Fruit fly (Drosophila melanogaster) whole organism, adult: ENCODE results near the gene CG14042.

Source experiments
- CG11617 ChIP-seq: fragments of 200-800 bp; sonication (Bioruptor generic); optimal IDR thresholded peaks from 2 replicates; lab custom pipeline; 2017; ENCODE audit warnings: mild to moderate bottlenecking, missing biosample characterization, missing genetic modification reagents, missing genetic modification characterization
- CG12768 ChIP-seq: fragments of 200-800 bp; sonication (Bioruptor generic); optimal IDR thresholded peaks from 2 replicates; lab custom pipeline; 2017; ENCODE audit warnings: missing biosample characterization, missing genetic modification characterization, mild to moderate bottlenecking, moderate library complexity, missing genetic modification reagents
- CG14711 ChIP-seq: fragments of 200-800 bp; sonication (Bioruptor generic); optimal IDR thresholded peaks from 2 replicates; lab custom pipeline; 2018; ENCODE audit warnings: missing biosample characterization, mild to moderate bottlenecking, missing genetic modification characterization, moderate library complexity
- CG1620 ChIP-seq: fragments of 200-800 bp; sonication (Bioruptor generic); optimal IDR thresholded peaks from 2 replicates; lab custom pipeline; 2016; ENCODE audit warnings: missing biosample characterization, missing genetic modification characterization
- CG33017 ChIP-seq: fragments of 200-800 bp; sonication (Bioruptor generic); optimal IDR thresholded peaks from 2 replicates; lab custom pipeline; 2018; ENCODE audit warnings: missing biosample characterization, mild to moderate bottlenecking, missing genetic modification characterization, moderate library complexity
- CG5204 ChIP-seq: fragments of 200-800 bp; sonication (Bioruptor generic); optimal IDR thresholded peaks from 2 replicates; lab custom pipeline; 2016; ENCODE audit warnings: missing biosample characterization, missing genetic modification characterization
- CG7045 ChIP-seq: fragments of 200-800 bp; sonication (Bioruptor generic); optimal IDR thresholded peaks from 2 replicates; lab custom pipeline; 2017; ENCODE audit warnings: missing biosample characterization, mild to moderate bottlenecking, missing genetic modification characterization
- CG7101 ChIP-seq: fragments of 200-800 bp; sonication (Bioruptor generic); optimal IDR thresholded peaks from 2 replicates; lab custom pipeline; 2018; ENCODE audit warnings: missing biosample characterization, mild to moderate bottlenecking, missing genetic modification characterization, moderate library complexity
- Clk ChIP-seq: fragments of 200-800 bp; sonication (Bioruptor generic); optimal IDR thresholded peaks from 2 replicates; lab custom pipeline; 2017; ENCODE audit warnings: missing biosample characterization, missing genetic modification characterization
- Crg-1 ChIP-seq: fragments of 200-800 bp; sonication (Bioruptor generic); optimal IDR thresholded peaks from 2 replicates; lab custom pipeline; 2016; ENCODE audit warnings: missing biosample characterization, missing genetic modification characterization
- Hr96 ChIP-seq: fragments of 200-800 bp; sonication (Bioruptor generic); optimal IDR thresholded peaks from 2 replicates; lab custom pipeline; 2016; ENCODE audit warnings: missing biosample characterization, missing genetic modification characterization
- Mnt ChIP-seq: fragments of 200-800 bp; sonication (Bioruptor generic); optimal IDR thresholded peaks from 2 replicates; lab custom pipeline; 2016; ENCODE audit warnings: missing biosample characterization, mild to moderate bottlenecking, missing genetic modification characterization
- bab1 ChIP-seq: fragments of 200-800 bp; sonication (Bioruptor generic); optimal IDR thresholded peaks from 3 replicates; lab custom pipeline; 2019; ENCODE audit warnings: missing biosample characterization, mild to moderate bottlenecking, missing genetic modification characterization, moderate library complexity
- cic ChIP-seq: fragments of 200-800 bp; sonication (Bioruptor generic); optimal IDR thresholded peaks from 2 replicates; lab custom pipeline; 2017; ENCODE audit warnings: missing biosample characterization, mild to moderate bottlenecking, missing genetic modification characterization, moderate library complexity
- cnc ChIP-seq, 2 experiments: fragments of >200 bp; optimal IDR thresholded peaks; 2 replicates each; lab custom pipeline; 2017
- kay ChIP-seq: fragments of 200-800 bp; sonication (Bioruptor generic); peaks from one replicate; lab custom pipeline; 2016; ENCODE audit warnings: missing biosample characterization, missing genetic modification characterization, borderline replicate concordance
- ovo ChIP-seq: fragments of 200-800 bp; sonication (Bioruptor generic); optimal IDR thresholded peaks from 2 replicates; lab custom pipeline; 2016; ENCODE audit warnings: missing biosample characterization, missing genetic modification characterization
- pad ChIP-seq: fragments of 200-800 bp; sonication (Bioruptor generic); optimal IDR thresholded peaks from 3 replicates; lab custom pipeline; 2017; ENCODE audit warnings: missing biosample characterization, missing genetic modification characterization, mild to moderate bottlenecking, moderate library complexity, missing genetic modification reagents
- tj ChIP-seq: fragments of 200-800 bp; sonication (Bioruptor generic); optimal IDR thresholded peaks from 3 replicates; lab custom pipeline; 2017; ENCODE audit warnings: missing biosample characterization, mild to moderate bottlenecking, missing genetic modification characterization, moderate library complexity
- toe ChIP-seq: fragments of 200-800 bp; sonication (Bioruptor generic); optimal IDR thresholded peaks from 2 replicates; lab custom pipeline; 2016; ENCODE audit warnings: missing biosample characterization, missing genetic modification characterization

The CG14042 gene

DNA sequence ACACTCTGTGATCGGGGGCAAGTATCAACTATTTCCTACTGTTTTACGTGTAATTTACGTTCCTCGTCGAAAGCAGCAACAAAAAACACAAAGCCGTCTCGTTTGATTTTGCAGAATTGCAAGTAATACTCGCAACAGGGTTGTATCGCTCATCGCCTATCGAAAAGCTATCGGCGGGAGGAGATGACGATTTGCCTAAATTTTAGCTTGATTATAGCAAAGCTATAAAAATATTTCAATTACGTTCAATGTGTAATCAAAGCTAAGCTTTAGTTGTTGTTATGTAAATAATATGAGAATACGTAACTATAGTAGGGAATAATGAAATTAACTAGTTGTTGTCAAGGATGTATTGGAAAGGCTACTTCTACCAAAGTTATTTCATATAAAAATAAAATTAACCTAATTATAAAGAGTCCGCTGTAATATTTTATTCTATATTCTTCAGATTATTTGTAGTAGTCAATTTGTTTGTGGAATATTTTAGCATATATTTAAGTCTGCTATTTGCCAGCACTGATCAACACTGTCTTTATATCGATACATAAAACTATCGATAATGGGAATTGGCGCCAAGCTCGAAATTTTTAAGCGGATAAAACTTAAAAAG is 22.2 kb downstream of the CG14042 start, which contains the start of gene Rpn11:
Gene Rpn11 (minus strand): TSS at position 146 of the 610 bp plus-strand sequence.
- TF ChIP-seq tj (GFP tag; lab: Kevin White, UChicago) (peak; percentile 97), toe (GFP tag; lab: Kevin White, UChicago) (no peak), CG7101 (tag; lab: Kevin White, UChicago) (peak; percentile 56), CG7045 (GFP tag; lab: Kevin White, UChicago) (peak; percentile 51), Crg-1 (GFP tag; lab: Kevin White, UChicago) (peak; percentile 57), CG33017 (tag; lab: Kevin White, UChicago) (peak; percentile 74), CG12768 (GFP tag; lab: Kevin White, UChicago) (peak; percentile 56), CG1620 (peak; percentile 77), CG14711 (peak; percentile 62), kay (no peak), bab1 (peak; percentile 64), pad (GFP tag; lab: Kevin White, UChicago) (peak; percentile 52), CG5204 (GFP tag; lab: Kevin White, UChicago) (no peak), cic (no peak), Hr96 (GFP tag; lab: Kevin White, UChicago) (no peak), Mnt (GFP tag; lab: Kevin White, UChicago) (peak; percentile 28), cnc (optimal IDR thresholded peaks at IDR 0.05; lab: Kevin White, UChicago) (peak; percentile 94 to 98), CG11617 (peak; percentile 72), Clk (peak; percentile 23), ovo (GFP tag; lab: Kevin White, UChicago) (peak; percentile 63)

DNA sequence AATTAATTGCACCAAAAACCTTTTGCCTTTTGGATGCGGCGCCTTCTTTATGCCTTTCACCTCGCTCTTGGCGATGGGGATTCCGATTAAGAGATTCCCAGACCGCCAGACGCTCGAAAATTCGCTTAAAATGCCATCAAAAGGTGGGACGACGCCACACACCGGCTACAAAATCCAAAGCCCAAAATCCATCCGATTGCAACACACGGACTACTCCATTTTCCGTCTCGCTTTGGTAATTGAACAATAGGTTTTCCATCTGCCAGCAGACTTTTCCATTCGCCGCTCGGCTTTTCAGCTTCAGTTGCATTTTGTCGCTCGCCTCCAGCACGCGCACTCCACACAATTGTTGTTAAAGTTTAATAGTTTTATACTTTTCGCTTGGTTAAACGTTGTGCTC is 23.0 kb downstream of the CG14042 start, which contains the start of gene qtc:
Gene qtc (plus strand): TSS at position 301 of the 400 bp plus-strand sequence.
- TF ChIP-seq CG7101 (tag; lab: Kevin White, UChicago) (no peak), CG7045 (GFP tag; lab: Kevin White, UChicago) (no peak), ovo (GFP tag; lab: Kevin White, UChicago) (no peak), CG14711 (no peak), CG33017 (tag; lab: Kevin White, UChicago) (no peak), kay (no peak), bab1 (no peak), cic (no peak), cnc (optimal IDR thresholded peaks at IDR 0.05; lab: Kevin White, UChicago) (no peak), CG12768 (GFP tag; lab: Kevin White, UChicago) (no peak), Mnt (GFP tag; lab: Kevin White, UChicago) (no peak), tj (GFP tag; lab: Kevin White, UChicago) (no peak), Hr96 (GFP tag; lab: Kevin White, UChicago) (no peak), toe (GFP tag; lab: Kevin White, UChicago) (no peak), CG11617 (no peak), Crg-1 (GFP tag; lab: Kevin White, UChicago) (no peak), CG1620 (no peak)

DNA sequence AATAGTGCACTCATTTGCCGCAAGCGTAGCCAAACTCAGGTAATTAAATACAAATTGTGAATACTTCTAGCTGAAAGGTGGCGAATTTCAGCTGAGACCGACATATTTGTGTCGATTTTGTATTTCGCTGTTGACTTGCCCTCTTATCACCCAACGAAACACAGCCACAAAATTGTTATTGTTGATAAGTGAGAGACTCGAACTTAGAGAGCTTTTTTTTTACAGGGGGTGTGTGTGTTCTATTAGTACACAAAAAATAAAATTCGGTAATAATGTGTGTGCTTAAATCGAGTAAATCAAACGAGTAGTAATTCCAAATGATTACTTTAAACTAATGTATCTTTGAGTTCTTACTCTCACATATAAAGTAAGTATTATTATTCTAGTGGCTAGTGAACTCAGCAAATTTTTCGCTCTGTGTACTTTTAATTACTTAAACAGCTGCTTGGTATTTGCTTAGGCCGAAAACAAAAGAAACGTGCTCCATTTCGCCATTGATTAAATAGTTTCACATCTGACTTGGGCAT is 23.5 kb downstream of the CG14042 start:
- TF ChIP-seq cic (peak; percentile 83), Crg-1 (GFP tag; lab: Kevin White, UChicago) (no peak), Mnt (GFP tag; lab: Kevin White, UChicago) (peak; percentile 7), CG1620 (no peak), bab1 (peak; percentile 14), pad (GFP tag; lab: Kevin White, UChicago) (peak; percentile 23), Hr96 (GFP tag; lab: Kevin White, UChicago) (no peak), toe (GFP tag; lab: Kevin White, UChicago) (no peak), kay (no peak), CG12768 (GFP tag; lab: Kevin White, UChicago) (peak; percentile 51), tj (GFP tag; lab: Kevin White, UChicago) (peak; percentile 92), CG7045 (GFP tag; lab: Kevin White, UChicago) (peak; percentile 47), CG33017 (tag; lab: Kevin White, UChicago) (peak; percentile 71), ovo (GFP tag; lab: Kevin White, UChicago) (no peak), CG5204 (GFP tag; lab: Kevin White, UChicago) (no peak), Clk (peak; percentile 4), CG11617 (peak; percentile 66), cnc (optimal IDR thresholded peaks at IDR 0.05; lab: Kevin White, UChicago) (no peak), CG7101 (tag; lab: Kevin White, UChicago) (peak; percentile 74), CG14711 (peak; percentile 48)

DNA sequence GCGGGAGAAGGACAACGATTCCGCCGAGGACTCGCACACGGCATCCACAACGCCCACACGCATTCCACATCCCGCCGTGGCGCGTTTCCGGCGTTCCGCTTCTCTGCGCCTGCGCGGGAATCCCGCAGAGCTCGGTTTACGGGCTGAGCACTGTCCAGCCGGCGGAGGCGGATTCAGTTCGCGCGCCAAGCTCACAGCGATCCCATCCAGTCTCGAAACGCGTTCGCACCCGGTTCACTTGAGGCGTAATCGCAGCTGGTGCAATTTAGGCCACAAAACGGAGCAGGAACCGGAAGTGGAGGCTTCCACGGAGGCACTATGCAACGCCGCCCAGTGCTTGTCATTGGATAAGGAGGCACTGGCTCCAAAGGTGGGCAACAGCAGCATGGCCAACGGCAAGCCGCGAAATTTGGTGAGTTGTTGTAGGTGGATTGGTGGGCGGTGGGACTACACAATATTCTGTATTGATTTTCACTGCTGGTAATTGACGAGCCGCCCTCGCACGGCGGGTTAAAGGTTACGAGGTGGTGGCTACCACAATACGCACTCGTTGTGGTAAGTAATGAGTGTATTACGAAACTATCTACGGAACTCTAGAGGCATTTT is 25.4 kb downstream of the CG14042 start:
- TF ChIP-seq Crg-1 (GFP tag; lab: Kevin White, UChicago): no peak
- no peak for TF ChIP-seq CG5204 (GFP tag; lab: Kevin White, UChicago)
- TF ChIP-seq cic: peak; percentile 13

DNA sequence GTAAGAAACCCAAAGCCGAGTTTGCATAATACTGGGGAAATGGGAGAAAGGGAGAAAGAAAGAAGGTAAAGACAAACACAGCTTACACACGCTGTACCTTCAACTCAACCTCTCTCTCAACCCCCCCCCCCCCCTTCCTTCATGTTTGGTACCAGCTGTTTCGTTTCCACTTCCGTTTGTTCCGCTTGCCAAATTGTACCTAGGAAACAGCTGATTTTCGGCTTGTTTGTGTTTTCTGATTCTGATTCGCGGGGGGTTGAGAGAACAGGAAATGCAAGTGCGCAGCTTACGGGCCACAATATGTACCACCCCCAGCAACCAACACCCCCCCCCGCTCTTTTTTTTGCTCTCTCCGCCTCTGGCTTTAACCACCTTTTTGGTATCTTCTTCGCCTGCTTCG is 26.4 kb downstream of the CG14042 start:
- TF ChIP-seq tj (GFP tag; lab: Kevin White, UChicago): peak; percentile 82
- TF ChIP-seq CG5204 (GFP tag; lab: Kevin White, UChicago): no peak
- TF ChIP-seq Clk: no peak
- TF ChIP-seq pad (GFP tag; lab: Kevin White, UChicago): peak; percentile 32
- peak; percentile 24 for TF ChIP-seq CG12768 (GFP tag; lab: Kevin White, UChicago)
- no peak for TF ChIP-seq Crg-1 (GFP tag; lab: Kevin White, UChicago)
- TF ChIP-seq cic: peak; percentile 48
- peak; percentile 0 for TF ChIP-seq bab1
- no peak for TF ChIP-seq CG1620
- no peak for TF ChIP-seq CG11617
- no peak for TF ChIP-seq Mnt (GFP tag; lab: Kevin White, UChicago)
